Worm (Caenorhabditis elegans) whole organism, early embryonic: ENCODE data around the gene mif-1.
A peak's percentile ranks its signal among the peaks of the same experiment; 100 is the strongest.

Experiments used
- B0310.2 ChIP-seq: sonication (generic microtip); optimal IDR thresholded peaks from 2 replicates; lab custom pipeline; 2016; ENCODE audit warnings: mild to moderate bottlenecking, missing genetic modification characterization, missing compliant biosample characterization
- F13C5.2 ChIP-seq: sonication (generic microtip); optimal IDR thresholded peaks from 2 replicates; lab custom pipeline; 2017; ENCODE audit warnings: mild to moderate bottlenecking, missing genetic modification characterization, inconsistent platforms, missing compliant biosample characterization
- aly-1 ChIP-seq: sonication (generic microtip); optimal IDR thresholded peaks from 2 replicates; lab custom pipeline; 2016; ENCODE audit warnings: missing genetic modification characterization, missing compliant biosample characterization
- ama-1 ChIP-seq: fragments of 150-350 bp; optimal IDR thresholded peaks from 2 replicates; lab custom pipeline; 2014
- ceh-13 ChIP-seq: fragments of 200-800 bp; sonication (Bioruptor generic); optimal IDR thresholded peaks from 2 replicates; lab custom pipeline; 2018; ENCODE audit warnings: mild to moderate bottlenecking, missing genetic modification characterization, missing compliant biosample characterization
- ceh-36 ChIP-seq: sonication (generic microtip); optimal IDR thresholded peaks from 2 replicates; lab custom pipeline; 2016; ENCODE audit warnings: missing genetic modification characterization, inconsistent platforms, missing compliant biosample characterization
- ets-7 ChIP-seq: sonication (generic microtip); optimal IDR thresholded peaks from 2 replicates; lab custom pipeline; 2016; ENCODE audit warnings: missing genotype, missing genetic modification characterization, missing compliant biosample characterization
- flt-1 ChIP-seq: fragments of 200-800 bp; sonication (Bioruptor generic); IDR thresholded peaks from 2 replicates; pipeline ENCODE4 v1.3.6; 2022; ENCODE audit warnings: missing genetic modification characterization, missing compliant biosample characterization
- hmbx-1 ChIP-seq: sonication (generic microtip); optimal IDR thresholded peaks from 2 replicates; lab custom pipeline; 2016; ENCODE audit warnings: mild to moderate bottlenecking, missing genetic modification characterization, missing compliant biosample characterization
- hmg-4 ChIP-seq: fragments of 200-800 bp; sonication (Bioruptor generic); optimal IDR thresholded peaks from 2 replicates; lab custom pipeline; 2018; ENCODE audit warnings: mild to moderate bottlenecking, missing genetic modification characterization, missing compliant biosample characterization
- hnd-1 ChIP-seq: sonication (generic microtip); optimal IDR thresholded peaks from 2 replicates; lab custom pipeline; 2016; ENCODE audit warnings: missing genetic modification characterization, missing compliant biosample characterization
- pes-1 ChIP-seq: fragments of 200-800 bp; sonication (Bioruptor generic); IDR thresholded peaks from 2 replicates; pipeline ENCODE4 v1.3.6; 2022; ENCODE audit warnings: missing genetic modification reagents, missing genetic modification characterization, missing compliant biosample characterization
- scrt-1 ChIP-seq: fragments of 200-800 bp; sonication (Bioruptor generic); IDR thresholded peaks from 2 replicates; pipeline ENCODE4 v1.3.6; 2022; ENCODE audit warnings: missing genetic modification characterization, missing compliant biosample characterization
- sea-1 ChIP-seq: fragments of 200-800 bp; sonication (Bioruptor generic); conservative IDR thresholded peaks from 2 replicates; pipeline ENCODE4 v1.3.6; 2022; ENCODE audit warnings: missing genetic modification characterization, missing compliant biosample characterization
- tbx-11 ChIP-seq: fragments of 200-800 bp; sonication (Bioruptor generic); IDR thresholded peaks from 2 replicates; pipeline ENCODE4 v1.3.6; 2022; ENCODE audit warnings: missing genetic modification characterization, missing compliant biosample characterization
- tbx-37 ChIP-seq: fragments of 200-800 bp; sonication (Bioruptor generic); conservative IDR thresholded peaks from 2 replicates; pipeline ENCODE4 v1.3.6; 2022; ENCODE audit warnings: missing genetic modification reagents, missing genetic modification characterization, missing compliant biosample characterization
- tra-4 ChIP-seq: sonication (generic microtip); optimal IDR thresholded peaks from 2 replicates; lab custom pipeline; 2017; ENCODE audit warnings: missing genetic modification characterization, missing compliant biosample characterization

Gene mif-1

DNA sequence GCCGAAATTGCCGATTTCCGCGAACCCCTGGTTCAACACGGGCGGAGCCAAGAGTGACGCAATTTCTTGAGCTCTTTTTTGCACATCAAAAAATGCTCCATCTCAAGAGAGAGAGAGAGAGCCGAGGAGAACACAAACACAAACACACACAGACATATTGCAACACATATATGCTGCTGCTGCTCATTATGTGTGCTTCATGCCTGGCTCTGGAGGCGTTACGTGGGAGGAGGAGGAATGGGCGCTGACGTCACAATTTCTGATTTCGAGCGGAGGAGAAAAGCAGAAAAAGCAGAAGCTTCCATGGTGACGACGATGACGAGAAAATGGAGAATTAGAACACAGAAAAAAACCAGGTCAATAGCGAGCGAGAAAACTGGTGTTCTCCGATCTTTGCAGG is 11.9 kb upstream of the mif-1 start:
- TF ChIP-seq flt-1 (GFP tag; lab: Robert Waterston, UW): no peak
- no peak for TF ChIP-seq tra-4
- no peak for TF ChIP-seq pes-1 (GFP tag; lab: Robert Waterston, UW)
- TF ChIP-seq hnd-1 (tag; lab: Kevin White, UChicago): no peak
- TF ChIP-seq ceh-36 (tag; lab: Kevin White, UChicago): no peak
- no peak for TF ChIP-seq ets-7 (tag; lab: Kevin White, UChicago)
- TF ChIP-seq hmg-4: no peak

DNA sequence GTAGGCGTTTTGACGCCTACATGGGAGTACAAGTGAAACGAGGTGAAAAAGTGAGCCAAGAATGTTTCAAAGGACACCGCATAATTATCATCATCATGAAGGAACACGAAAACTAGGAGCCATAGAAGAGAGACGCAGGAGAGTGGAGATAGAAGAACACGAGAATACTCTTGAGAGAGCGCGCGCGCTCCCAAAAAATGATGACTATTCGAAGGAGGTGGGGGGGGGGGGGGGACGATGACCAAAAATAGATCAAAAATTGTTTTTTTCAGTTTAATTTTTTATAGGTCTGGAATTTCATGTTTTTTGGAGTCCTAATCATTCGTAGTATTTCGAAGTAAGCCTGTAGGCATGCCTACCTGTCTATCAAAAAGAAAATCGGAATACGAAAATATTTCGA is 11.2 kb upstream of the mif-1 start:
- no peak for TF ChIP-seq hmbx-1
- TF ChIP-seq ceh-13: no peak
- no peak for TF ChIP-seq flt-1 (GFP tag; lab: Robert Waterston, UW)
- TF ChIP-seq aly-1 (tag; lab: Kevin White, UChicago): no peak
- no peak for TF ChIP-seq tbx-37 (GFP tag; lab: Robert Waterston, UW)
- no peak for TF ChIP-seq ama-1
- TF ChIP-seq tbx-11 (GFP tag; lab: Robert Waterston, UW): no peak
- no peak for TF ChIP-seq scrt-1
- TF ChIP-seq ets-7 (tag; lab: Kevin White, UChicago): no peak
- TF ChIP-seq ceh-36 (tag; lab: Kevin White, UChicago): no peak
- TF ChIP-seq F13C5.2 (tag; lab: Kevin White, UChicago): no peak
- TF ChIP-seq B0310.2 (tag; lab: Kevin White, UChicago): no peak
- no peak for TF ChIP-seq tra-4
- TF ChIP-seq hnd-1 (tag; lab: Kevin White, UChicago): no peak
- no peak for TF ChIP-seq pes-1 (GFP tag; lab: Robert Waterston, UW)
- no peak for TF ChIP-seq hmg-4
- TF ChIP-seq sea-1 (GFP tag; lab: Robert Waterston, UW): no peak

DNA sequence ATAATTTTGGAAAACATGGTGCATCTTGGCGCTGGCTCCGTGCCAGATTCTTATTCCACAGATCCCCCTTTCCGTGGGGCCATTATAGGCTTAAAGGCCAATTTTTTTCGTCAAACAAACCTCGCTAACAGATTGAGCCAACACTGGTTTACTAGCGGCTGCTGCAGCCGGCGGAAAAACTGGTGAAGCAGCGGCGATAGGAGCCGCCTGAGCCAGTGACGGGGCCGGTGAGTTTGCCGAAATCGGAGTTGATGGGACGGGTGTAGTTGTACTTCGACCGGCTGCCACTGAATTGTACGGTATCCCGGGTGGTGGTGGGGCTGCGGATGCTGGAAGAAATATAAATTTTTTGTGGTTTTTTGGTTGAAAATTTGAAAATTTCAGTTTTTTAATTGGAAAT is 6.2 kb upstream of the mif-1 start:
- no peak for TF ChIP-seq sea-1 (GFP tag; lab: Robert Waterston, UW)
- no peak for TF ChIP-seq ceh-13
- TF ChIP-seq tbx-11 (GFP tag; lab: Robert Waterston, UW): no peak
- TF ChIP-seq hmbx-1: no peak
- TF ChIP-seq flt-1 (GFP tag; lab: Robert Waterston, UW): no peak
- no peak for TF ChIP-seq pes-1 (GFP tag; lab: Robert Waterston, UW)
- TF ChIP-seq tra-4: no peak
- no peak for TF ChIP-seq F13C5.2 (tag; lab: Kevin White, UChicago)
- no peak for TF ChIP-seq B0310.2 (tag; lab: Kevin White, UChicago)
- TF ChIP-seq aly-1 (tag; lab: Kevin White, UChicago): no peak
- no peak for TF ChIP-seq scrt-1
- TF ChIP-seq ceh-36 (tag; lab: Kevin White, UChicago): no peak

DNA sequence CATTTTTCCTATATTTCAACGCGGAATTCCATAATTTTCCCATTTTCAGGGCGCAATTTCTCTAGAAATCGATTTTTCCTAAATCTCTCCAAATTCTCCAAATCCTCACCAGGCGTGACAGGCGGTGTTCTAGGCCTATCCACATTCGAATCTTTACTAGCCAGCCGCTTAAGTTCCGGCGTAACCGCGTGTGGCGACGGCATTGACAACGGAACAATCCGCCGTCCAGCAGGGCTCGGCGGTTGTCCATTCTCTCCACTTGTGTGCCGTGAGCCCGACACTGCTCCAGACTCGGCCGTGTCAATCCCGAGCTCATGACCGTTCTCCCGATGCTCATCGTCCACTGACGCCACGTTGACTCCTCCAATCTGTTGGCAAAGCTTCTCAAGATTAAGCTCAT is 4.9 kb upstream of the mif-1 start:
- no peak for TF ChIP-seq hmg-4

DNA sequence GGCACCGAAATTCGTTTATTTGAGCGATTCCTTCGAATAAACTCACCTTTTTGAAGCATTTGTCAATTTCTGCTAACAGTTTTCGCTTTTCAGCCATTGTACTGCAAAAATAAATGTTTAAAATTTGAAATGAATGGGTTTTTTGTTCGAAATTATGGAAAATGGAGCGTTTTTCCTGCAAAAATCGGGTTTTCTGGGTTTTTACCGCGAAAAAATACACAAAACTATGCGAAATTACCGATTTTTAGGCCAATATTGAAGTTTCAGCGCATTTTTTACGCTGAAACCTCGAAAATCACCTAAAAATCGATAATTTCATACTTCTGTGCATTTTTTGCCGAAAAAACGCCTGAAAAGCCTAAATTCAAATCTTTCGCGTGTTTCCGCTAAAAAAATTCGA is 1.6 kb upstream of the mif-1 start, which contains the start of gene ntl-3:
Gene ntl-3 (minus strand): TSS at position 101 of the 400 bp plus-strand sequence.
- TF ChIP-seq ceh-13 (no peak), tra-4 (no peak), B0310.2 (tag; lab: Kevin White, UChicago) (no peak), hnd-1 (tag; lab: Kevin White, UChicago) (no peak), sea-1 (GFP tag; lab: Robert Waterston, UW) (no peak), hmbx-1 (no peak), tbx-37 (GFP tag; lab: Robert Waterston, UW) (no peak), aly-1 (tag; lab: Kevin White, UChicago) (no peak), tbx-11 (GFP tag; lab: Robert Waterston, UW) (no peak), F13C5.2 (tag; lab: Kevin White, UChicago) (no peak), ama-1 (no peak), ceh-36 (tag; lab: Kevin White, UChicago) (no peak), hmg-4 (no peak), pes-1 (GFP tag; lab: Robert Waterston, UW) (no peak), flt-1 (GFP tag; lab: Robert Waterston, UW) (no peak)

DNA sequence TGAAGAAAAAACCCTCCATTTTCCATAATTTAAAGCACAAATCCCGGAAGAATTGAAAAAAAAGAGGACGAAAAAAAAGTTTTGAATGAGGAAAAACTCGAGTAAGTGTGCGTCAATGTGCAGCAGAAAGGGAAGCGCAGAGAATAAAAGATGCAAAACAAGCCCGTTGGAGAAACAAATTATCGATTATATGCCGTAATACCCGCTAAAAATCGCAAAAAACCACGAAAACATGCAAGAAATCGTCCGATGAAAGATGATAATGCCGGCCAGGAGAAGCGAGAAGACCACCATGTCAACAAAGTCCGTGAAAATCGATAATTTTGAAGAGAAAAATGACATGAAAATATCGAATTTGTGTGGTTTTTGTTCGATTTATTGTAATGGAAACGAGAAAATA is 938 bp upstream of the mif-1 start:
- TF ChIP-seq ceh-36 (tag; lab: Kevin White, UChicago) (no peak), hmg-4 (no peak), scrt-1 (no peak), hnd-1 (tag; lab: Kevin White, UChicago) (no peak), tra-4 (no peak), flt-1 (GFP tag; lab: Robert Waterston, UW) (no peak), sea-1 (GFP tag; lab: Robert Waterston, UW) (no peak), hmbx-1 (no peak), ama-1 (no peak), B0310.2 (tag; lab: Kevin White, UChicago) (no peak), tbx-11 (GFP tag; lab: Robert Waterston, UW) (no peak), pes-1 (GFP tag; lab: Robert Waterston, UW) (no peak), aly-1 (tag; lab: Kevin White, UChicago) (no peak), ets-7 (tag; lab: Kevin White, UChicago) (no peak), tbx-37 (GFP tag; lab: Robert Waterston, UW) (no peak)

DNA sequence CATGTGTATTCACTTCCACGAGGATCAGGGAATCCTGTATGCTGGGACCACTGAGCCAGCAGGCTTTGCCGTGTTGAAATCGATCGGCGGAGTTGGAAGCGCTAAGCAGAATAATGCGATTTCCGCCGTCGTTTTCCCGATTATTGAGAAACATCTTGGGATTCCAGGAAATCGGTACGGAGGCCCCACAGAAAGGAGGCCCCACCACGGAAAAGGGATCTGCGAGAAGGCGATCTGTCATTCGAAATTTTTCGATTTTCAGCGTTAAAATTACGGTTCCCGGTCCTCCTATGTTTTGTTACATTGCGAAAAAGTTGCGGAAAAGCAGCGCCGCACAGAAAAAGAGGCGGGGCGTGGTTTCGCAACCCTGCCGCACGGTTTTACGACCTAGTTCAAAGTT is 365 bp downstream of the mif-1 start:
- TF ChIP-seq aly-1 (tag; lab: Kevin White, UChicago): no peak
- no peak for TF ChIP-seq ceh-36 (tag; lab: Kevin White, UChicago)
- TF ChIP-seq hmbx-1: no peak
- no peak for TF ChIP-seq B0310.2 (tag; lab: Kevin White, UChicago)
- no peak for TF ChIP-seq tbx-37 (GFP tag; lab: Robert Waterston, UW)
- no peak for TF ChIP-seq hmg-4
- TF ChIP-seq ama-1: no peak
- TF ChIP-seq tbx-11 (GFP tag; lab: Robert Waterston, UW): 0 out of 2 replicates have a peak, but pooled peaks have one; percentile 30
- TF ChIP-seq F13C5.2 (tag; lab: Kevin White, UChicago): no peak
- TF ChIP-seq ets-7 (tag; lab: Kevin White, UChicago): peak; percentile 25
- 0 out of 2 replicates have a peak, but pooled peaks have one; percentile 60 for TF ChIP-seq sea-1 (GFP tag; lab: Robert Waterston, UW)
- TF ChIP-seq tra-4: no peak
- TF ChIP-seq scrt-1: no peak
- TF ChIP-seq hnd-1 (tag; lab: Kevin White, UChicago): no peak
- peak; percentile 70 for TF ChIP-seq pes-1 (GFP tag; lab: Robert Waterston, UW)
- TF ChIP-seq ceh-13: no peak
- TF ChIP-seq flt-1 (GFP tag; lab: Robert Waterston, UW): peak; percentile 33; the same call in 1 of the 2 replicates
